Worm (Caenorhabditis elegans): Measurements from ENCODE around the gene C18A3.7.
A peak's percentile ranks its signal among the peaks of the same experiment; 100 is the strongest.

Gene C18A3.7

DNA sequence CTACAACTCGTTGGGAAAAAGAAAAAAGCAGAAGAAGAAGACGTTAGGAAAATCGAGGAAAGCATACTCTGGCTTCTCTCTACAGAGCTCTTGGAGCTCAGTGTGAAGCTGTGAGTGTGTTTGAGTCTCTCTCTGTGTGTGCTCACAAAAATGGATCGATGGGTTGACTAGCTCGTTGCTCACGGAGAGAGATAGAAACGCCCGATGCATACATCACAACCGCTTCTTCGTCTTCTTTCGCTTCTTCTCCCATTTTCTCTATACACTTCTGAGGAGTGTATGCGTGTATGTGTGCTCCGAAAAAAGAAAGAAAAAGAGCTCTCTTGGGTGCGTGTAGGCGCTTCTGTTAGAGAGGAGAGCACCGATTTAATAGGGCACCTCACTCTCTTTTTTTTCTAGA is 5.1 kb downstream of the C18A3.7 start:
- TF ChIP-seq nhr-237 (tag; optimal IDR thresholded peaks at IDR 0.05) (no peak), mep-1 (tag; optimal IDR thresholded peaks at IDR 0.05) (peak; percentile 25), ces-1 (GFP tag; optimal IDR thresholded peaks at IDR 0.05) (peak; percentile 63), nhr-76 (tag; optimal IDR thresholded peaks at IDR 0.05) (no peak), mls-2 (tag; optimal IDR thresholded peaks at IDR 0.05) (no peak)

DNA sequence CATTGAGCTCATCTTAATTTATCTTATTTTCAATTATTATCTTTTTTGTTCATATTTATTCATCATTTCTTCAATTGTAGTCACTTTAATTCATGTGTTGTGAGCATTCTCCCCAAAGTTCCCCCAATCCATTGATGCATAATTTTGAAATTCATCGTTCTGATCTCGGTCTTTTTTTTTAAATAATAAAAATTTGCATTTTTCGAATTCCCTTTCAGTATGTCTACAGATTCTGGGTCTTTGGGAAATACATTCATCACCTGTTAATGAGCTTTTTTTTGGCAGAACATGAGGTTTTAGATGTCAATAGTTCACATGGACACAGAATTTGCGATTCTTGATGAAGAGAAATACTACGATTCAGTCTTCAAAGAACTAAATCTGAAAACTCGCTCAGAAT is 10.4 kb downstream of the C18A3.7 start, which contains the start of gene damt-1:
TSS of gene damt-1 (plus strand) at position 301 of the 400 bp plus-strand sequence.
- TF ChIP-seq bed-3 (GFP tag; optimal IDR thresholded peaks at IDR 0.05) (no peak), zip-8 (tag; optimal IDR thresholded peaks at IDR 0.05) (no peak), ceh-39 (tag; optimal IDR thresholded peaks at IDR 0.05) (no peak), nhr-237 (tag; optimal IDR thresholded peaks at IDR 0.05) (no peak), unc-39 (tag; optimal IDR thresholded peaks at IDR 0.05) (no peak), cnd-1 (tag; optimal IDR thresholded peaks at IDR 0.05) (no peak), pha-4 (tag; optimal IDR thresholded peaks at IDR 0.05) (no peak), hlh-1 (tag; optimal IDR thresholded peaks at IDR 0.05) (no peak), ham-2 (GFP tag; optimal IDR thresholded peaks at IDR 0.05) (no peak), elt-3 (tag; optimal IDR thresholded peaks at IDR 0.05) (no peak), sptf-1 (tag; optimal IDR thresholded peaks at IDR 0.05) (no peak)

DNA sequence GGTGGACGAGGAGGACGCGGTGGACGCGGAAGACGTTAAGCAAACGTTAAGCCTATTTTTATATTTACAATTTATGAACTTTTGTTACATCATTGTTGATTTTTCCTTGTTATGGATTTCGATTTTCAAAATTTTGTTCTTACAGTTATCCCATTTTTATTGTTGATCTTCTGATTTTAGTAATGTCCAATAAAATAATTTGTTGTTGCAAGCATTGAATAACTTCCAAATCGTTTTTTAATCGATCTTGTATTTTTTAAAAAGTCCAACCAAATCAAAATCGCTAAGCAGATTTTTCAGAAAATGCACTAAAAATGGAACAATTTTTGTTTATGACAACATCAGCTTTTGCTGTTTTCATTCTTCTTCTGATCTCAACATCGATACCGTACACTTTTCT is 12.4 kb downstream of the C18A3.7 start, which contains the start of gene zipt-3:
TSS of gene zipt-3 (plus strand) at position 301 of the 400 bp plus-strand sequence.
- no peak for TF ChIP-seq cnd-1 (tag; optimal IDR thresholded peaks at IDR 0.05)
- no peak for TF ChIP-seq unc-39 (tag; optimal IDR thresholded peaks at IDR 0.05)
- TF ChIP-seq nhr-237 (tag; optimal IDR thresholded peaks at IDR 0.05), result no peak
- TF ChIP-seq nhr-12 (tag; optimal IDR thresholded peaks at IDR 0.05), result no peak
- no peak for TF ChIP-seq sem-2 (GFP tag; optimal IDR thresholded peaks at IDR 0.05)
- TF ChIP-seq M03D4.4 (tag; optimal IDR thresholded peaks at IDR 0.05), result no peak
- no peak for TF ChIP-seq elt-1 (tag; optimal IDR thresholded peaks at IDR 0.05; ENCODE audit: borderline replicate concordance, insufficient read depth)
- TF ChIP-seq ceh-39 (tag; optimal IDR thresholded peaks at IDR 0.05), result no peak
- TF ChIP-seq nhr-28 (tag; optimal IDR thresholded peaks at IDR 0.05), result no peak
- no peak for TF ChIP-seq snpc-4 (tag; optimal IDR thresholded peaks at IDR 0.05)
- no peak for TF ChIP-seq flh-1 (GFP tag; optimal IDR thresholded peaks at IDR 0.05)

DNA sequence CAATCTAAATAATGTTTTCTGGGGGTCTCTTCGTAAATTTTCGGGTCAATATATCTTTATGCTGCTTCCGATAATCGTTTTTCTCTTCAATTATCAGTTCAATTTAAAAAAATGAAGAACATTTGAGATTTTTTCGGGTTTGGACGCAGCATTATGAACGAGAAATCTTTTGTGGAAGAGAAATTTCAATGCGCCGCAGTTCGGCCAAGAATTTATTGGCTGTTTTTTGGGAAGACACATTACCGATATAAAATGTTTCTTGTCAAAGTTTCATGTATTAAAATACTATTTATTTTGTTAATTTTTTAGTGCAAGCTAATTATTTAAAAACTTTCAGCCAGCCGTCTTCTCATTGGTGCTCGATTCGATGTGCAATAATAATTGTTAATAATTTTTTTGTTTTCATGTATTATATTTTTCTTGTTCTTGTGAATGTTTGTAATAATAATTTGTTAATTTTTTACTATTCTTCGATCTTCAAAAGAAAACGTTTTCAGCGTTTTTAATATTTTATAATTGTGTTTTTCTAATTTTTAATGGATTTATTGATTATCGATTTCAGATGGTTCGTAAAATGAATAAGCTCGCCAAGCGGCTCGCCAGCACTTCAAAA is 14.4 kb downstream of the C18A3.7 start, which contains the start of the genes C18A3.10 and C18A3.3:
TSS of gene C18A3.10 (minus strand) at position 101 of the 613 bp plus-strand sequence.
TSS of gene C18A3.3 (plus strand) at position 563 of the 613 bp plus-strand sequence.
- TF ChIP-seq snpc-4 (tag; optimal IDR thresholded peaks at IDR 0.05) (no peak), pha-4 (tag; optimal IDR thresholded peaks at IDR 0.05) (no peak), lin-32 (GFP tag; optimal IDR thresholded peaks at IDR 0.05) (no peak), drap-1 (GFP tag; optimal IDR thresholded peaks at IDR 0.05) (no peak), sem-2 (GFP tag; optimal IDR thresholded peaks at IDR 0.05) (no peak), lsy-2 (tag; optimal IDR thresholded peaks at IDR 0.05) (no peak), lin-13 (tag; optimal IDR thresholded peaks at IDR 0.05) (no peak)

DNA sequence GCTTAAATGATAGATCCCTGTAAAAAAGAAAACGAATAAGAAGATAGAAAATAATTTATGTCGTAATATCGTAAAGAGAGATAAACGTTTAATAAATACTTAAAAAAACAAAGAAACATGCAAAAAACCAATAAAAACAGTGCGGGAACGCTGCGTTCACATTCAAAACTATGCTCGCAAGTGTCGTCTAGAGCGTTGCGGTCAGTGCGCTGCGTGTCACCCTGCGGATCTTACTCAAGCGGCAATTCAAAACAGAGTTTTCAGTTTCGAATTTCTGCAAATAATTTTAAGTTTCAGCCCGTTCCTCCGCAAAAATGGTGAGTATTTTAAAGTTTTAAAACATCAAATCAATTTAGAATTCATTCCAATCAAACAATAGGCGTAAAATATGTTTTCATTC is 15.4 kb downstream of the C18A3.7 start, which contains the start of the genes tiar-1 and lelo-4:
TSS of gene tiar-1 (minus strand) at position 17 of the 400 bp plus-strand sequence.
TSS of gene lelo-4 (plus strand) at position 118 of the 400 bp plus-strand sequence.
- TF ChIP-seq lsy-2 (tag; optimal IDR thresholded peaks at IDR 0.05) (peak; percentile 74), drap-1 (GFP tag; optimal IDR thresholded peaks at IDR 0.05) (no peak), pha-4 (tag; optimal IDR thresholded peaks at IDR 0.05) (peak; percentile 45), unc-39 (tag; optimal IDR thresholded peaks at IDR 0.05) (no peak), sem-2 (GFP tag; optimal IDR thresholded peaks at IDR 0.05) (no peak), unc-120 (tag; optimal IDR thresholded peaks at IDR 0.05; ENCODE audit: poor library complexity, severe bottlenecking) (no peak), nhr-237 (tag; optimal IDR thresholded peaks at IDR 0.05) (peak; percentile 49), mab-5 (tag; optimal IDR thresholded peaks at IDR 0.05) (no peak), elt-3 (tag; optimal IDR thresholded peaks at IDR 0.05) (no peak), blmp-1 (tag; optimal IDR thresholded peaks at IDR 0.05) (no peak), M03D4.4 (tag; optimal IDR thresholded peaks at IDR 0.05) (peak; percentile 7), ham-2 (GFP tag; optimal IDR thresholded peaks at IDR 0.05) (no peak), ceh-83 (GFP tag; optimal IDR thresholded peaks at IDR 0.05) (no peak), cnd-1 (tag; optimal IDR thresholded peaks at IDR 0.05) (no peak), ceh-43 (GFP tag; optimal IDR thresholded peaks at IDR 0.05) (no peak), bed-3 (GFP tag; optimal IDR thresholded peaks at IDR 0.05) (no peak), sptf-1 (tag; optimal IDR thresholded peaks at IDR 0.05) (peak; percentile 35), mep-1 (tag; optimal IDR thresholded peaks at IDR 0.05) (peak; percentile 77), nhr-2 (tag; optimal IDR thresholded peaks at IDR 0.05) (no peak), unc-62 (GFP tag; optimal IDR thresholded peaks at IDR 0.05) (no peak), ztf-11 (tag; optimal IDR thresholded peaks at IDR 0.05) (no peak), flh-1 (GFP tag; optimal IDR thresholded peaks at IDR 0.05) (no peak), zip-8 (tag; optimal IDR thresholded peaks at IDR 0.05) (no peak), nhr-12 (tag; optimal IDR thresholded peaks at IDR 0.05) (no peak), ceh-39 (tag; optimal IDR thresholded peaks at IDR 0.05) (peak; percentile 47), tbx-8 (GFP tag; optimal IDR thresholded peaks at IDR 0.05) (no peak), nhr-76 (tag; optimal IDR thresholded peaks at IDR 0.05) (no peak), elt-1 (tag; optimal IDR thresholded peaks at IDR 0.05; ENCODE audit: borderline replicate concordance, insufficient read depth) (no peak), hlh-1 (tag; optimal IDR thresholded peaks at IDR 0.05) (peak; percentile 46), mls-2 (tag; optimal IDR thresholded peaks at IDR 0.05) (peak; percentile 57), snpc-4 (tag; optimal IDR thresholded peaks at IDR 0.05) (no peak), ces-1 (GFP tag; optimal IDR thresholded peaks at IDR 0.05) (no peak), nhr-28 (tag; optimal IDR thresholded peaks at IDR 0.05) (no peak), lin-32 (GFP tag; optimal IDR thresholded peaks at IDR 0.05) (no peak), lin-13 (tag; optimal IDR thresholded peaks at IDR 0.05) (peak; percentile 53)

All from whole organism, mixed stage, embryonic.